Worm (Caenorhabditis elegans) whole organism, L4/young adult: Measurements from ENCODE around the gene F31B9.3.

Experiments
- W03F9.2 ChIP-seq: fragments of 150-350 bp; optimal IDR thresholded peaks from 2 replicates; lab custom pipeline; 2014; ENCODE audit warnings: missing biosample characterization, missing genetic modification characterization
- dao-5 ChIP-seq: sonication (generic microtip); optimal IDR thresholded peaks from 2 replicates; lab custom pipeline; 2016; ENCODE audit warnings: missing genotype, missing genetic modification characterization, moderate library complexity, missing compliant biosample characterization

DNA sequence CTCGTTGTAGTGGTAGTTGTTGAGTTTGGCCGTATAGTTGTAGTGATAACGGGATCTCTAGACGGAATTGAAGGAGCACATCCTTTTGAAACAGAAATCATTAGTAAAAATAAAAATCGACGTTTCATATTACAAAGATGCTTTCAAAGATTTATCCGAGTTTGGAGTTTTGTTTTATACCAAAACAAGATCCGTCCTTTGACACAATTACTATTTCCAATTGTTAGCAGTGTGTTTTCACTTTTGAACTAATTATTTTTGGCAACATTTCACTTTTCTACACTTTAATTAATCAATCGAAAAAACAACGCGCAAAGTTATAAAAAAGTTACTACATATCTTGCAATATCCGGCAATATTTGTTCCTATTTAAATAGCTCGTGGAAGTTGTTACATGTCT, 6.5 kb upstream of the F31B9.3 start, which contains the start of the genes F31B9.4 and F31B9.2:
- TF ChIP-seq W03F9.2 (tag; lab: Kevin White, UChicago), result no peak
- TF ChIP-seq dao-5 (tag; lab: Kevin White, UChicago), result no peak
